Worm (Caenorhabditis elegans): ENCODE results near the gene cfap-36.

The cfap-36 gene

ce11 chrV:185694-186217 lies 13.7 kb upstream of the cfap-36 start, which contains the start of gene arid-1:
Gene arid-1 (plus strand): TSS chrV:186167.
- TF ChIP-seq nhr-28 (tag; optimal IDR thresholded peaks at IDR 0.05) (no peak), ceh-63 (GFP tag; optimal IDR thresholded peaks at IDR 0.05) (no peak), efl-3 (GFP tag; optimal IDR thresholded peaks at IDR 0.05) (no peak), nhr-237 (tag; optimal IDR thresholded peaks at IDR 0.05) (no peak), skn-1 (tag; optimal IDR thresholded peaks at IDR 0.05) (peak; percentile 58), ces-1 (GFP tag; optimal IDR thresholded peaks at IDR 0.05) (no peak), aly-2 (tag; optimal IDR thresholded peaks at IDR 0.05) (no peak), ama-1 (optimal IDR thresholded peaks at IDR 0.05) (no peak), ets-5 (GFP tag; IDR thresholded peaks at IDR 0.05) (no peak), fkh-8 (tag; optimal IDR thresholded peaks at IDR 0.05) (no peak), nhr-20 (tag; optimal IDR thresholded peaks at IDR 0.05) (peak; percentile 35), lin-39 (tag; optimal IDR thresholded peaks at IDR 0.05) (no peak), tbx-2 (tag; optimal IDR thresholded peaks at IDR 0.05) (peak; percentile 34), egl-13 (tag; optimal IDR thresholded peaks at IDR 0.05) (no peak), fkh-10 (GFP tag; optimal IDR thresholded peaks at IDR 0.05) (no peak), dpl-1 (GFP tag; optimal IDR thresholded peaks at IDR 0.05) (peak; percentile 56 to 77 (median 70)), snpc-4 (tag; optimal IDR thresholded peaks at IDR 0.05) (peak; percentile 18), ztf-11 (tag; optimal IDR thresholded peaks at IDR 0.05) (no peak), nhr-85 (tag) (no peak), irx-1 (tag; optimal IDR thresholded peaks at IDR 0.05) (peak; percentile 7), egl-27 (tag; optimal IDR thresholded peaks at IDR 0.05) (no peak), xbp-1 (tag; optimal IDR thresholded peaks at IDR 0.05) (peak; percentile 8), grh-1 (GFP tag; IDR thresholded peaks at IDR 0.05) (no peak), C04F5.9 (tag; optimal IDR thresholded peaks at IDR 0.05) (no peak), blmp-1 (tag; optimal IDR thresholded peaks at IDR 0.05) (no peak), mdl-1 (tag; optimal IDR thresholded peaks at IDR 0.05) (peak in 1 of 2 experiments; percentile 41), alr-1 (tag; optimal IDR thresholded peaks at IDR 0.05; ENCODE audit: borderline replicate concordance) (no peak), nhr-11 (tag; optimal IDR thresholded peaks at IDR 0.05) (no peak), pag-3 (tag; optimal IDR thresholded peaks at IDR 0.05; ENCODE audit: borderline replicate concordance, insufficient read depth) (no peak), nhr-19 (GFP tag; conservative IDR thresholded peaks at IDR 0.05) (no peak), unc-130 (tag; optimal IDR thresholded peaks at IDR 0.05) (no peak), sox-4 (tag; optimal IDR thresholded peaks at IDR 0.05) (no peak), nhr-47 (tag; optimal IDR thresholded peaks at IDR 0.05) (peak; percentile 49), dsc-1 (tag; optimal IDR thresholded peaks at IDR 0.05) (no peak), ztf-4 (tag; optimal IDR thresholded peaks at IDR 0.05) (no peak), sup-37 (GFP tag; optimal IDR thresholded peaks at IDR 0.05) (no peak), snu-23 (GFP tag; optimal IDR thresholded peaks at IDR 0.05) (peak; percentile 61), mab-9 (GFP tag; IDR thresholded peaks at IDR 0.05) (no peak), vab-15 (tag; optimal IDR thresholded peaks at IDR 0.05) (no peak), C16A3.4 (tag; optimal IDR thresholded peaks at IDR 0.05) (no peak), unc-98 (GFP tag; IDR thresholded peaks at IDR 0.05) (no peak), lin-15B (tag; optimal IDR thresholded peaks at IDR 0.05) (peak; percentile 21), elt-2 (tag; optimal IDR thresholded peaks at IDR 0.05) (no peak), mep-1 (tag; optimal IDR thresholded peaks at IDR 0.05) (peak; percentile 27), nhr-84 (tag; optimal IDR thresholded peaks at IDR 0.05) (no peak), lin-35 (GFP tag; optimal IDR thresholded peaks at IDR 0.05) (peak; percentile 74 to 87), lsy-2 (tag; optimal IDR thresholded peaks at IDR 0.05) (peak; percentile 15 to 56), C34B4.2 (tag; optimal IDR thresholded peaks at IDR 0.05) (no peak), efl-1 (optimal IDR thresholded peaks at IDR 0.05) (peak; percentile 76 to 81), efl-1 (GFP tag; optimal IDR thresholded peaks at IDR 0.05 in 1 of 2) (peak; percentile 74 to 96), elt-3 (tag; optimal IDR thresholded peaks at IDR 0.05) (peak in 1 of 6 experiments; percentile 32), pqm-1 (tag; optimal IDR thresholded peaks at IDR 0.05) (no peak), F16B12.6 (tag; optimal IDR thresholded peaks at IDR 0.05) (peak; percentile 44), sptf-1 (tag; optimal IDR thresholded peaks at IDR 0.05) (no peak)

Data from whole organism, L1 larva.